Worm (Caenorhabditis elegans): Measurements from ENCODE around the gene T05C1.5.
A peak's percentile ranks its signal among the peaks of the same experiment; 100 is the strongest.

Gene T05C1.5

ce11 chrII:4523122-4523672 lies 32.6 kb upstream of the T05C1.5 start, which contains the start of the genes B0304.4 and B0304.2:
B0304.4 (minus strand) TSS chrII:4523222.
B0304.2 (plus strand) TSS chrII:4523622.
- TF ChIP-seq ceh-16 (tag; optimal IDR thresholded peaks at IDR 0.05) (no peak), sea-2 (GFP tag; optimal IDR thresholded peaks at IDR 0.05) (no peak), mml-1 (tag; optimal IDR thresholded peaks at IDR 0.05) (no peak), nhr-67 (tag; optimal IDR thresholded peaks at IDR 0.05) (no peak), skn-1 (tag; optimal IDR thresholded peaks at IDR 0.05) (no peak), elt-2 (tag; optimal IDR thresholded peaks at IDR 0.05) (no peak), snpc-4 (tag; optimal IDR thresholded peaks at IDR 0.05) (no peak), ceh-82 (tag; optimal IDR thresholded peaks at IDR 0.05) (no peak), tbx-2 (tag; optimal IDR thresholded peaks at IDR 0.05) (no peak), nhr-25 (tag; optimal IDR thresholded peaks at IDR 0.05) (no peak), nhr-43 (tag; optimal IDR thresholded peaks at IDR 0.05; ENCODE audit: poor library complexity, severe bottlenecking) (no peak), nhr-77 (tag; optimal IDR thresholded peaks at IDR 0.05) (no peak), lsy-12 (tag; optimal IDR thresholded peaks at IDR 0.05) (no peak), pqm-1 (tag; optimal IDR thresholded peaks at IDR 0.05) (no peak), ama-1 (optimal IDR thresholded peaks at IDR 0.05) (no peak), jun-1 (tag; optimal IDR thresholded peaks at IDR 0.05) (no peak), eor-1 (tag; optimal IDR thresholded peaks at IDR 0.05) (no peak), elt-3 (tag; optimal IDR thresholded peaks at IDR 0.05) (no peak), unc-62 (GFP tag; optimal IDR thresholded peaks at IDR 0.05) (no peak)

ce11 chrII:4519976-4520594 lies 29.5 kb upstream of the T05C1.5 start:
- TF ChIP-seq egl-5 (tag; optimal IDR thresholded peaks at IDR 0.05) = no peak
- peak; percentile 58 for TF ChIP-seq nhr-11 (tag; optimal IDR thresholded peaks at IDR 0.05)

- TF ChIP-seq nfya-1 (tag; optimal IDR thresholded peaks at IDR 0.05; ENCODE audit: insufficient read depth) (peak; percentile 72), elt-2 (tag; optimal IDR thresholded peaks at IDR 0.05) (no peak), lin-39 (tag; optimal IDR thresholded peaks at IDR 0.05) (peak; percentile 55), sea-2 (GFP tag; optimal IDR thresholded peaks at IDR 0.05) (no peak), nhr-28 (tag; optimal IDR thresholded peaks at IDR 0.05) (no peak), nhr-43 (tag; optimal IDR thresholded peaks at IDR 0.05; ENCODE audit: poor library complexity, severe bottlenecking) (no peak), nhr-237 (tag; optimal IDR thresholded peaks at IDR 0.05) (no peak), ceh-9 (tag; optimal IDR thresholded peaks at IDR 0.05) (no peak), egl-5 (tag; optimal IDR thresholded peaks at IDR 0.05) (peak; percentile 72), hmg-11 (tag; optimal IDR thresholded peaks at IDR 0.05) (no peak)
These were observed 27.8 kb upstream of the T05C1.5 start, which contains the start of gene hlh-1 for ce11 chrII:4518300-4518907. hlh-1 (plus strand) TSS chrII:4518574.

ce11 chrII:4517254-4517653 lies 26.6 kb upstream of the T05C1.5 start:
- TF ChIP-seq sea-2 (GFP tag; optimal IDR thresholded peaks at IDR 0.05) = no peak

- TF ChIP-seq nhr-237 (tag; optimal IDR thresholded peaks at IDR 0.05) (no peak), elt-2 (tag; optimal IDR thresholded peaks at IDR 0.05) (no peak), fkh-10 (GFP tag; optimal IDR thresholded peaks at IDR 0.05) (no peak), unc-39 (tag; optimal IDR thresholded peaks at IDR 0.05) (no peak), lsy-12 (tag; optimal IDR thresholded peaks at IDR 0.05) (no peak), R02D3.7 (tag; optimal IDR thresholded peaks at IDR 0.05) (no peak), zag-1 (tag; optimal IDR thresholded peaks at IDR 0.05) (no peak), ztf-4 (tag; optimal IDR thresholded peaks at IDR 0.05) (no peak), ceh-9 (tag; optimal IDR thresholded peaks at IDR 0.05) (no peak), pha-4 (tag; optimal IDR thresholded peaks at IDR 0.05) (no peak), nhr-67 (tag; optimal IDR thresholded peaks at IDR 0.05) (no peak), skn-1 (tag; optimal IDR thresholded peaks at IDR 0.05) (no peak), nhr-76 (tag; optimal IDR thresholded peaks at IDR 0.05) (no peak)
These were observed 25.7 kb upstream of the T05C1.5 start for ce11 chrII:4516291-4516690.

Measured in whole organism, L3 larva.